Fruit fly (Drosophila melanogaster) whole organism, embryonic: Measurements from ENCODE around the gene NijB.
A peak's percentile ranks its signal among the peaks of the same experiment; 100 is the strongest.

ENCODE experiments used
- ATbp ChIP-seq: fragments of 200-800 bp; sonication (Bioruptor generic); optimal IDR thresholded peaks from 2 replicates; lab custom pipeline; 2017; ENCODE audit warnings: missing biosample characterization, mild to moderate bottlenecking, missing genetic modification characterization, missing genetic modification reagents
- Asciz ChIP-seq: fragments of 200-800 bp; sonication (Bioruptor generic); optimal IDR thresholded peaks from 2 replicates; lab custom pipeline; 2017; ENCODE audit warnings: missing biosample characterization, mild to moderate bottlenecking, missing genetic modification characterization, missing genetic modification reagents
- CG10431 ChIP-seq: fragments of 200-800 bp; sonication (Bioruptor generic); optimal IDR thresholded peaks from 3 replicates; lab custom pipeline; 2018; ENCODE audit warnings: missing biosample characterization, mild to moderate bottlenecking, missing genetic modification characterization
- CG10979 ChIP-seq: fragments of 200-800 bp; sonication (Bioruptor generic); optimal IDR thresholded peaks from 2 replicates; lab custom pipeline; 2018; ENCODE audit warnings: missing biosample characterization, mild to moderate bottlenecking, missing genetic modification characterization, moderate library complexity
- CG11085 ChIP-seq: fragments of 200-800 bp; sonication (Bioruptor generic); IDR thresholded peaks from 2 replicates; pipeline ENCODE4 v1.3.6; 2022; ENCODE audit warnings: missing biosample characterization, missing genetic modification characterization
- CG1233 ChIP-seq: fragments of 200-800 bp; sonication (Bioruptor generic); optimal IDR thresholded peaks from 4 replicates; lab custom pipeline; 2018; ENCODE audit warnings: missing biosample characterization, mild to moderate bottlenecking, missing genetic modification characterization
- CG13287 ChIP-seq: fragments of 200-800 bp; sonication (Bioruptor generic); IDR thresholded peaks from 2 replicates; pipeline ENCODE4 v1.3.6; 2022; ENCODE audit warnings: missing biosample characterization, missing genetic modification characterization; ENCODE audit not compliant: partially characterized antibody
- CG14710 ChIP-seq: fragments of 200-800 bp; sonication (Bioruptor generic); optimal IDR thresholded peaks from 3 replicates; lab custom pipeline; 2019; ENCODE audit warnings: missing biosample characterization, mild to moderate bottlenecking, missing genetic modification characterization, moderate library complexity
- CG15696 ChIP-seq: fragments of 200-800 bp; sonication (Bioruptor generic); optimal IDR thresholded peaks from 2 replicates; lab custom pipeline; 2019; ENCODE audit warnings: missing biosample characterization, mild to moderate bottlenecking, missing genetic modification characterization, moderate library complexity
- CG1647 ChIP-seq: fragments of 200-800 bp; sonication (Bioruptor generic); optimal IDR thresholded peaks from 3 replicates; lab custom pipeline; 2016; ENCODE audit warnings: missing biosample characterization, missing genetic modification characterization
- CG16779 ChIP-seq: fragments of 200-800 bp; sonication (Bioruptor generic); IDR thresholded peaks from 2 replicates; pipeline ENCODE4 v1.3.6; 2022; ENCODE audit warnings: missing biosample characterization, missing genetic modification characterization
- CG16815 ChIP-seq: fragments of 200-800 bp; sonication (Bioruptor generic); optimal IDR thresholded peaks from 3 replicates; lab custom pipeline; 2017; ENCODE audit warnings: missing biosample characterization, mild to moderate bottlenecking, missing genetic modification characterization
- CG16863 ChIP-seq: fragments of 200-800 bp; sonication (Bioruptor generic); optimal IDR thresholded peaks from 3 replicates; lab custom pipeline; 2016; ENCODE audit warnings: missing biosample characterization, missing genetic modification characterization
- CG17568 ChIP-seq: fragments of 200-800 bp; sonication (Bioruptor generic); optimal IDR thresholded peaks from 2 replicates; lab custom pipeline; 2018; ENCODE audit warnings: missing biosample characterization, mild to moderate bottlenecking, missing genetic modification characterization, moderate library complexity
- CG17612 ChIP-seq: fragments of 200-800 bp; sonication (Bioruptor generic); IDR thresholded peaks from 2 replicates; pipeline ENCODE4 v1.3.6; 2022; ENCODE audit warnings: missing biosample characterization, missing genetic modification characterization
- CG1792 ChIP-seq: fragments of 200-800 bp; sonication (Bioruptor generic); optimal IDR thresholded peaks from 2 replicates; lab custom pipeline; 2016; ENCODE audit warnings: missing biosample characterization, missing genetic modification characterization
- CG18599 ChIP-seq: fragments of 200-800 bp; sonication (Bioruptor generic); optimal IDR thresholded peaks from 3 replicates; lab custom pipeline; 2017; ENCODE audit warnings: missing biosample characterization, missing genetic modification characterization, mild to moderate bottlenecking, moderate library complexity, missing genetic modification reagents
- CG3407 ChIP-seq: fragments of 200-800 bp; sonication (Bioruptor generic); optimal IDR thresholded peaks from 2 replicates; lab custom pipeline; 2018; ENCODE audit warnings: missing biosample characterization, mild to moderate bottlenecking, missing genetic modification characterization
- CG43689 ChIP-seq: fragments of 200-800 bp; sonication (Bioruptor generic); IDR thresholded peaks from 2 replicates; pipeline ENCODE4 v1.3.6; 2022; ENCODE audit warnings: missing biosample characterization, missing genetic modification characterization
- CG4617 ChIP-seq: fragments of 200-800 bp; sonication (Bioruptor generic); optimal IDR thresholded peaks from 3 replicates; lab custom pipeline; 2016; ENCODE audit warnings: missing biosample characterization, missing genetic modification characterization, borderline replicate concordance
- CG6272 ChIP-seq: fragments of 200-800 bp; sonication (Bioruptor generic); IDR thresholded peaks from 2 replicates; pipeline ENCODE4 v1.3.6; 2022; ENCODE audit warnings: missing biosample characterization, missing genetic modification characterization
- CG7357 ChIP-seq: fragments of 200-800 bp; sonication (Bioruptor generic); IDR thresholded peaks from 3 replicates; pipeline ENCODE4 v1.3.6; 2022; ENCODE audit warnings: missing biosample characterization, missing genetic modification characterization
- CG8281 ChIP-seq: fragments of 200-800 bp; sonication (Bioruptor generic); optimal IDR thresholded peaks from 2 replicates; lab custom pipeline; 2018; ENCODE audit warnings: missing biosample characterization, mild to moderate bottlenecking, missing genetic modification characterization, moderate library complexity
- CG8359 ChIP-seq: fragments of 200-800 bp; sonication (Bioruptor generic); optimal IDR thresholded peaks from 2 replicates; lab custom pipeline; 2017; ENCODE audit warnings: missing biosample characterization, mild to moderate bottlenecking, missing genetic modification characterization, borderline replicate concordance
- CG9437 ChIP-seq: fragments of 200-800 bp; sonication (Bioruptor generic); optimal IDR thresholded peaks from 2 replicates; lab custom pipeline; 2018; ENCODE audit warnings: missing biosample characterization, mild to moderate bottlenecking, missing genetic modification characterization
- Chrac-16 ChIP-seq: fragments of 200-800 bp; sonication (Bioruptor generic); optimal IDR thresholded peaks from 3 replicates; lab custom pipeline; 2016; ENCODE audit warnings: missing biosample characterization, missing genetic modification characterization
- Dad ChIP-seq: fragments of 200-800 bp; sonication (Bioruptor generic); optimal IDR thresholded peaks from 3 replicates; lab custom pipeline; 2016; ENCODE audit warnings: missing biosample characterization, missing genetic modification characterization
- Dll ChIP-seq: fragments of 200-800 bp; sonication (Bioruptor generic); IDR thresholded peaks from 4 replicates; pipeline ENCODE4 v1.3.6; 2022; ENCODE audit warnings: missing biosample characterization, missing genetic modification characterization; ENCODE audit not compliant: partially characterized antibody
- Elba2 ChIP-seq: fragments of 200-800 bp; sonication (Bioruptor generic); optimal IDR thresholded peaks from 3 replicates; lab custom pipeline; 2016; ENCODE audit warnings: missing biosample characterization, missing genetic modification characterization
- Gsc ChIP-seq: fragments of 200-800 bp; sonication (Bioruptor generic); IDR thresholded peaks from 2 replicates; pipeline ENCODE4 v1.3.6; 2022; ENCODE audit warnings: missing biosample characterization, missing genetic modification characterization
- Hand ChIP-seq: fragments of 200-800 bp; sonication (Bioruptor generic); optimal IDR thresholded peaks from 2 replicates; lab custom pipeline; 2017; ENCODE audit warnings: mild to moderate bottlenecking, missing biosample characterization, missing genetic modification reagents, missing genetic modification characterization
- HmgD ChIP-seq: fragments of 200-800 bp; sonication (Bioruptor generic); optimal IDR thresholded peaks from 3 replicates; lab custom pipeline; 2016; ENCODE audit warnings: missing biosample characterization, missing genetic modification characterization
- Nf-YA ChIP-seq: fragments of 200-800 bp; sonication (Bioruptor generic); IDR thresholded peaks from 2 replicates; pipeline ENCODE4 v1.3.6; 2022; ENCODE audit warnings: missing biosample characterization, missing genetic modification characterization
- Nf-YB ChIP-seq: fragments of 200-800 bp; sonication (Bioruptor generic); optimal IDR thresholded peaks from 3 replicates; lab custom pipeline; 2019; ENCODE audit warnings: missing biosample characterization, mild to moderate bottlenecking, missing genetic modification characterization, moderate library complexity
- PHDP ChIP-seq: fragments of 200-800 bp; sonication (Bioruptor generic); optimal IDR thresholded peaks from 3 replicates; lab custom pipeline; 2018; ENCODE audit warnings: missing biosample characterization, mild to moderate bottlenecking, missing genetic modification characterization, moderate library complexity
- ab ChIP-seq: fragments of 200-800 bp; sonication (Bioruptor generic); optimal IDR thresholded peaks from 2 replicates; lab custom pipeline; 2016; ENCODE audit warnings: missing biosample characterization, missing genetic modification characterization
- abd-A ChIP-seq: fragments of 200-800 bp; sonication (Bioruptor generic); optimal IDR thresholded peaks from 3 replicates; lab custom pipeline; 2019; ENCODE audit warnings: missing biosample characterization, mild to moderate bottlenecking, missing genetic modification characterization, moderate library complexity
- aop ChIP-seq: fragments of 200-800 bp; sonication (Bioruptor generic); IDR thresholded peaks from 2 replicates; pipeline ENCODE4 v1.3.6; 2022; ENCODE audit warnings: missing biosample characterization, missing genetic modification characterization
- da ChIP-seq: fragments of 200-800 bp; sonication (Bioruptor generic); optimal IDR thresholded peaks from 2 replicates; lab custom pipeline; 2016; ENCODE audit warnings: missing biosample characterization, missing genetic modification characterization
- jumu ChIP-seq: fragments of 200-800 bp; sonication (Bioruptor generic); optimal IDR thresholded peaks from 3 replicates; lab custom pipeline; 2016; ENCODE audit warnings: missing biosample characterization, missing genetic modification characterization
- lmd ChIP-seq: fragments of 200-800 bp; sonication (Bioruptor generic); IDR thresholded peaks from 2 replicates; pipeline ENCODE4 v1.3.6; 2022; ENCODE audit warnings: missing biosample characterization, missing genetic modification characterization
- maf-S ChIP-seq: fragments of 200-800 bp; sonication (Bioruptor generic); optimal IDR thresholded peaks from 2 replicates; lab custom pipeline; 2016; ENCODE audit warnings: missing biosample characterization, missing genetic modification characterization
- nerfin-1 ChIP-seq: fragments of 200-800 bp; sonication (Bioruptor generic); optimal IDR thresholded peaks from 3 replicates; lab custom pipeline; 2019; ENCODE audit warnings: missing biosample characterization, mild to moderate bottlenecking, missing genetic modification characterization, moderate library complexity
- pho ChIP-seq: fragments of 200-800 bp; sonication (Bioruptor generic); optimal IDR thresholded peaks from 2 replicates; lab custom pipeline; 2016; ENCODE audit warnings: missing biosample characterization, missing genetic modification characterization
- rib ChIP-seq: fragments of 200-800 bp; sonication (Bioruptor generic); IDR thresholded peaks from 2 replicates; pipeline ENCODE4 v1.3.6; 2022; ENCODE audit warnings: missing biosample characterization, missing genetic modification characterization
- schlank ChIP-seq: fragments of 200-800 bp; sonication (Bioruptor generic); optimal IDR thresholded peaks from 2 replicates; lab custom pipeline; 2018; ENCODE audit warnings: missing biosample characterization, mild to moderate bottlenecking, missing genetic modification characterization
- sens ChIP-seq: fragments of 200-800 bp; sonication (Bioruptor generic); peaks from one replicate; lab custom pipeline; 2016; ENCODE audit warnings: missing biosample characterization, missing genetic modification characterization
- shn ChIP-seq: fragments of 200-800 bp; sonication (Bioruptor generic); optimal IDR thresholded peaks from 3 replicates; lab custom pipeline; 2016; ENCODE audit warnings: missing biosample characterization, missing genetic modification characterization
- slou ChIP-seq: fragments of 200-800 bp; sonication (Bioruptor generic); optimal IDR thresholded peaks from 3 replicates; lab custom pipeline; 2016; ENCODE audit warnings: missing biosample characterization, missing genetic modification characterization
- wek ChIP-seq: fragments of 200-800 bp; sonication (Bioruptor generic); optimal IDR thresholded peaks from 3 replicates; lab custom pipeline; 2018; ENCODE audit warnings: missing biosample characterization, mild to moderate bottlenecking, missing genetic modification characterization, moderate library complexity

Gene NijB

DNA sequence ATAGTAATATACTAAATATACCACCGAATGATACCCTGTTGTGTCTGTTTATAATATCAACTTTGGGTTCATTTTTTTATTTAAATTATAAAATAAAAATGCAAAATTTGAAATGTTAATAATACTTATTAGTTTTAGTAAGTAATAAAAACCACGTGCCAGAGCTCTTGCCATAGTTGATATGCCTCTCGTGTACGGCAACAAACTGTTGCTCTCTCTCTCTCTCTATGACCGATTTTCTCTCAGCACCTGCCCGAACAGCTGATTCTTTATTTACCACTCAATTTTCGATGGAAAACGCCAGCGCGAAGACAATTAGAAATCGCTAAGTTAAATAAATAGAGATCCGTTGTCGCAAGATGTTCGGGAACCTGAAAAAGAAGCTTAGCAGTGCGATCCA is 24.7 kb upstream of the NijB start, which contains the start of gene Dysb (continued):
- peak; percentile 32 for TF ChIP-seq abd-A (tag; lab: Kevin White, UChicago)
- TF ChIP-seq CG10431 = peak; percentile 77
- no peak for TF ChIP-seq Gsc (GFP tag; lab: Robert Waterston, UW)
- peak; percentile 86 for TF ChIP-seq CG17568 (GFP tag; lab: Kevin White, UChicago)
- TF ChIP-seq ab (GFP tag; lab: Kevin White, UChicago) = peak; percentile 50
- no peak for TF ChIP-seq HmgD (GFP tag; lab: Kevin White, UChicago)
- peak; percentile 91 for TF ChIP-seq PHDP (tag; lab: Kevin White, UChicago)
- peak; percentile 70 for TF ChIP-seq schlank
- peak; percentile 67 for TF ChIP-seq CG15696 (tag; lab: Kevin White, UChicago)
- TF ChIP-seq jumu (GFP tag; lab: Kevin White, UChicago) = peak; percentile 33
- peak; percentile 54; the same call in 1 of the 2 replicates for TF ChIP-seq CG17612 (GFP tag; lab: Robert Waterston, UW)
- peak; percentile 81 for TF ChIP-seq rib (GFP tag; lab: Robert Waterston, UW)
- TF ChIP-seq nerfin-1 = peak; percentile 76
- peak; percentile 16 for TF ChIP-seq CG16863 (GFP tag; lab: Kevin White, UChicago)
- peak; percentile 86 for TF ChIP-seq CG10979
- TF ChIP-seq CG16779 = peak; percentile 92
- peak; percentile 64; the same call in 1 of the 2 replicates for TF ChIP-seq CG6272
- TF ChIP-seq CG13287 (GFP tag; lab: Robert Waterston, UW) = peak; percentile 63
- peak; percentile 67; the same call in 1 of the 2 replicates for TF ChIP-seq CG43689
- peak; percentile 91 for TF ChIP-seq CG18599 (GFP tag; lab: Kevin White, UChicago)
- TF ChIP-seq CG8359 (GFP tag; lab: Kevin White, UChicago) = peak; percentile 14
- TF ChIP-seq maf-S (GFP tag; lab: Kevin White, UChicago) = peak; percentile 27
- peak; percentile 85 for TF ChIP-seq Chrac-16 (GFP tag; lab: Kevin White, UChicago)
- peak; percentile 69 for TF ChIP-seq CG9437 (GFP tag; lab: Kevin White, UChicago)
- TF ChIP-seq lmd (GFP tag; lab: Robert Waterston, UW) = peak; percentile 85
- TF ChIP-seq wek = peak; percentile 32
- no peak for TF ChIP-seq CG1792
- TF ChIP-seq CG1647 = no peak
- TF ChIP-seq CG16815 (GFP tag; lab: Kevin White, UChicago) = peak; percentile 72
- TF ChIP-seq pho (GFP tag; lab: Kevin White, UChicago) = peak; percentile 61
- TF ChIP-seq CG1233 = peak; percentile 87
- TF ChIP-seq CG4617 = peak; percentile 39
- peak; percentile 91 for TF ChIP-seq Asciz
- TF ChIP-seq Nf-YB = peak; percentile 70
- peak; percentile 97 for TF ChIP-seq sens (GFP tag; lab: Kevin White, UChicago)
- peak; percentile 5 for TF ChIP-seq da (GFP tag; lab: Kevin White, UChicago)
- peak; percentile 44 for TF ChIP-seq Elba2 (GFP tag; lab: Kevin White, UChicago)
- peak; percentile 82 for TF ChIP-seq ATbp
- TF ChIP-seq slou (GFP tag; lab: Kevin White, UChicago) = peak; percentile 21
- TF ChIP-seq Dll (GFP tag; lab: Robert Waterston, UW) = peak; percentile 60; the same call in 3 of the 4 replicates
- TF ChIP-seq Dad (GFP tag; lab: Kevin White, UChicago) = no peak
- TF ChIP-seq aop (GFP tag; lab: Robert Waterston, UW) = peak; percentile 74
- TF ChIP-seq CG3407 (GFP tag; lab: Kevin White, UChicago) = peak; percentile 75
- TF ChIP-seq CG11085 (GFP tag; lab: Robert Waterston, UW) = no peak; the same call in none of the 2 replicates
- peak; percentile 85 for TF ChIP-seq CG14710
- TF ChIP-seq CG7357 (GFP tag; lab: Robert Waterston, UW) = peak; percentile 60; the same call in 1 of the 3 replicates
- peak; percentile 81 for TF ChIP-seq Hand (GFP tag; lab: Kevin White, UChicago)
- TF ChIP-seq CG8281 (tag; lab: Kevin White, UChicago) = peak; percentile 52
- TF ChIP-seq Nf-YA = peak; percentile 54; the same call in 1 of the 2 replicates
- TF ChIP-seq shn = peak; percentile 26
